Worm (Caenorhabditis elegans): ENCODE results near the gene asp-9.

asp-9 gene

DNA sequence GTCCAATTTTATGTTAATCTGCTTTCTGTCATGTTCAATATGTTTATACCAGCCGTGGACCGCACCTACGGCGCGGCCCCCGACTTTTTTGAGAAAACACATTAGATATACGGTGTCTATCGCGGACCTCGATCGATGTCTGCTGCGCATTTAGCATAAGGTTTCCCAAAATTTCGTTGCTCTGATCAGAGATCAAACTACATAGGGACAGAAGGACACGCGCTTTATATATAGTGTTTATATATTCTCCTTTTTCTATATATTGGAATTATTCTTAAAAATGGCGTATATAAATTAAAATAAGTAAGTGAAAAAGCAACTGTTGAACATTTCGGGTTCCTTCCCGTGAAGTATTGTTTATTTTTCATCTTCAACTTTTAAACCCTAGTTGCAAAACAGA, 45.4 kb upstream of the asp-9 start:
- peak; percentile 71; the same call in 1 of the 2 replicates for TF ChIP-seq snpc-1.2 (GFP tag; IDR thresholded peaks at IDR 0.05)

DNA sequence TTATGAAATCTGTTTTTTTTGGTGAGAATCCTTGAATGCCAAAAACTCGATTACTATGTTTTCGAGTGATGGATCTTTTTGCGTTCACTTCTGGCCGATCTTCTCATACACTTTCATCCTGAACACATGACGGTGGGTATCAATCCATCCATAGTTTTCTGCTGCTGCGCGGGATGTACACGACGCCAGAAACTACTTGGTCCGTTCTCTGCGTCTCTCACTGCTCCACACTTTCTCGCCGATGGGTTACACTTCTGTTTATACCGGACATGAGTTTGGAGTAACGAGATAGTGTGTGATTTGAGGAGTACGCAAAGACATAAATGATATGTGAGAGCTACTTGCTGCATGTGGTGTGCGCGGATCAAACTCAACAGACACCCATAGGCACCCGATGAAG, 45.0 kb upstream of the asp-9 start:
- TF ChIP-seq unc-62 (GFP tag; optimal IDR thresholded peaks at IDR 0.05 in 1 of 2), result peak in 1 of 2 experiments; percentile 35
- no peak for TF ChIP-seq unc-62 (tag; optimal IDR thresholded peaks at IDR 0.05)
- TF ChIP-seq dmd-9 (GFP tag; IDR thresholded peaks at IDR 0.05), result no peak
- no peak for TF ChIP-seq tag-97 (GFP tag; IDR thresholded peaks at IDR 0.05)

DNA sequence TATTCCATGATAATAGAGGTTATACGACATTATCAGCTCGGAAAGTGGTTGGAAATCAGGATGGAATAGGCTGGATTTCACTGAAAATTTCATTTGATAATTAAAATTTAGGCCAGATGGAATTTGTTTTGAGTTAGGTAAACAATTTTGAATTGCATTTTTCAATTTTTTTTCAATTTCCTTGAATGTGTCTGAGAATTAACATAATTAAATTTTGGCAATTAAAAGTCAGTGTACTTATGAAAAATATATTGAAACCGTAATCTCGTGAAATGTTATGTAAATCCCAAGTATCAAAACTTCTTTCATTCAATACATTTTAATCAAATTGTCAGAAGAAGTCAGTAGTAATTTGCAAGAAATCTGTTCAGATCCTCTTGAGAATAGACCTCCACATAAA, 39.7 kb upstream of the asp-9 start:
- TF ChIP-seq snpc-1.2 (GFP tag; IDR thresholded peaks at IDR 0.05) (no peak), aha-1 (tag) (peak; percentile 94), zfp-3 (GFP tag; conservative IDR thresholded peaks at IDR 0.05) (no peak)

DNA sequence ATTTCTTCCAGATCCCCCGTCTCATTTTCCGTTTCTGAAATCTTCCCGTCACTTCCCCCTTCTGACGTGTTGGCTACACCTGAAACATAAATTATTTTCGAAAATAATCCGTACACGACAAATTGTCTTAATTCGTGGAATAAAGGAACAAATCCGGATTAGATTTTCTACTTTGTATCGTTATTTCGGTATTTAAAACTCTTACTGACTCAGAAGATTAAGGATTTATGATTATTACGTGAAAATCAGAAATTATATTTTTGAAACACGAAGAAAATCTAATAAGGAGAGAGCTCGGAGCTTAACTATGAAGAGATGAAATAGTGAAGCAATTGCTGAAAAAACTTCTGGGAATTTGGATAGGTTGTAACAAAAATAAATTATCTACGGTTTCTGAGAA, 36.3 kb upstream of the asp-9 start:
- TF ChIP-seq snpc-1.2 (GFP tag; IDR thresholded peaks at IDR 0.05) (no peak), aha-1 (tag) (peak; percentile 75), daf-16 (GFP tag; optimal IDR thresholded peaks at IDR 0.05) (no peak), daf-16 (tag; optimal IDR thresholded peaks at IDR 0.05) (no peak), zfp-2 (tag; optimal IDR thresholded peaks at IDR 0.05) (no peak), dmd-8 (GFP tag; IDR thresholded peaks at IDR 0.05) (no peak), Y75B8A.6 (GFP tag; IDR thresholded peaks at IDR 0.05) (no peak), mxl-2 (GFP tag; conservative IDR thresholded peaks at IDR 0.05) (no peak)

DNA sequence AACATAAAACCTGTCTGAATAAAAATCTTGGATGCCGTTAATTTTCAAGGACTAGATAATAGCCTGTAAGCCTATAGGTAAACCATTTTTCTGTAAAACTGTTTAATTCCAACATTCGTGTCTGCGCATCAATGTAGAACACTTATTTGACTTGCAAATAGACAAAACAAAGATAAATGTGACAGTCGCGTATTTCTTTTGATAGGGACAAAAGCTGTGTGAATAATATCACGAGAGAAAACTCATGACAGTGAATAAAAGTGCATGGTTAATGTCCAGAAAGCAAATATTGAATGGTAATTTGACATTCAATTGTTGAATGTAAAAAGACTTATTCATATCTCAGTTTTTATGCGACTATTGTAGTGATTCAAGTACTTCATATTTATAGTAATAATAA, 34.2 kb upstream of the asp-9 start, which contains the start of gene C11D2.3:
Gene C11D2.3 (plus strand): TSS at position 301 of the 400 bp plus-strand sequence.
- no peak for TF ChIP-seq nhr-42 (GFP tag; IDR thresholded peaks at IDR 0.05)
- TF ChIP-seq hlh-30 (tag; optimal IDR thresholded peaks at IDR 0.05; ENCODE audit: insufficient read depth), result peak; percentile 34
- TF ChIP-seq dmd-9 (GFP tag; IDR thresholded peaks at IDR 0.05), result no peak
- TF ChIP-seq mes-2 (tag; optimal IDR thresholded peaks at IDR 0.05; ENCODE audit: poor library complexity, severe bottlenecking), result no peak
- TF ChIP-seq mdt-29 (GFP tag; IDR thresholded peaks at IDR 0.05), result no peak
- TF ChIP-seq ceh-28 (tag; optimal IDR thresholded peaks at IDR 0.05), result no peak
- TF ChIP-seq dve-1 (tag; optimal IDR thresholded peaks at IDR 0.05; ENCODE audit: insufficient read depth), result peak; percentile 53
- TF ChIP-seq nhr-102 (tag; optimal IDR thresholded peaks at IDR 0.05), result no peak

DNA sequence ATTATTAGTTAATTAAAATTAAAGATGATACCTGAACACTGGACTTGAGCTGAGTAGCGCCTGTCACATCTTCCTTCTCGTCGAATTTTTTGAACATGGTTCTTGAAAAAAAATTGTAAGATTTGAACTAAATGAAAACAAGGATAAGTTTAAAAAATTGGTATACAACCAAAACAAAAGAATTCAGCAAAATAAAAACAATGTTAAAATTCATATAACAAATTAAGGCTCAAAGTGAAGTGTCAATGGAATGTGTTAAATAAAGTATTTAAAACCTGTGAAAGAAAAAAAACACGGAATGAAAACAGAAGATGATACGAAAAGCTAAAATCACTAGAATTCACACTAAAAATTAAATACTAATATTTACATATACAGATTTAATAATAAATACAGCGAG, 30.4 kb upstream of the asp-9 start, which contains the start of gene C11D2.7:
Gene C11D2.7 (minus strand): TSS at position 101 of the 400 bp plus-strand sequence.
- TF ChIP-seq ctbp-1 (GFP tag; IDR thresholded peaks at IDR 0.05) (no peak), daf-16 (GFP tag; optimal IDR thresholded peaks at IDR 0.05) (no peak), daf-16 (tag; optimal IDR thresholded peaks at IDR 0.05) (peak; percentile 15), F10B5.3 (tag; optimal IDR thresholded peaks at IDR 0.05) (no peak)

DNA sequence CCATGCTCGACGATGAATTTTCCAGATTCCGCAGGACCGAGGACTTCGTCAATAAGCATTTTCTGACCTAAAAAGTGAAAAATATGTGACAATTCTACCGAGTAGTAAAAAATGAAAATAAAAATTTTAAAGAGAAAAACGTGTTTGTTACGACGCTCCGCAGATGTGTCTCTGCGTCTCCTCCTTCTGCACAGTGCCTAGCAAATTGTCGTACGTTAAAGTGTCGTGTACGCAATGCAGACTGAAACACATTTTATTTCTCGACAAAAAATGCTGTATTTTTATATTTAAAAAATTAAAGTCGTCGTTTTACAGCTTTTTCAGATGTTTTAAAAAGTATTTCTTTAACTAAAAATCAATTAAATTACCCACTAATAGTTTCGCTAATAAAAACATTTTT, 28.9 kb upstream of the asp-9 start, which contains the start of gene C11D2.4:
Gene C11D2.4 (minus strand): TSS at position 128 of the 400 bp plus-strand sequence.
- no peak for TF ChIP-seq ztf-11 (tag; optimal IDR thresholded peaks at IDR 0.05)
- TF ChIP-seq unc-62 (GFP tag; optimal IDR thresholded peaks at IDR 0.05 in 1 of 2), result peak in 1 of 2 experiments; percentile 63
- no peak for TF ChIP-seq unc-62 (tag; optimal IDR thresholded peaks at IDR 0.05)
- TF ChIP-seq rbr-2 (tag; optimal IDR thresholded peaks at IDR 0.05), result peak; percentile 24
- TF ChIP-seq T20F7.1 (GFP tag; optimal IDR thresholded peaks at IDR 0.05), result peak; percentile 60
- TF ChIP-seq snpc-1.2 (GFP tag; IDR thresholded peaks at IDR 0.05), result peak; percentile 86
- peak; percentile 65 for TF ChIP-seq dpl-1 (GFP tag; optimal IDR thresholded peaks at IDR 0.05)
- TF ChIP-seq php-3 (GFP tag; IDR thresholded peaks at IDR 0.05), result no peak
- no peak for TF ChIP-seq daf-16 (GFP tag; optimal IDR thresholded peaks at IDR 0.05)
- peak; percentile 49 for TF ChIP-seq daf-16 (tag; optimal IDR thresholded peaks at IDR 0.05)
- peak; percentile 43; the same call in 1 of the 2 replicates for TF ChIP-seq lin-38 (GFP tag; IDR thresholded peaks at IDR 0.05)
